Worm (Caenorhabditis elegans): ENCODE measurements around the gene B0416.5.

DNA sequence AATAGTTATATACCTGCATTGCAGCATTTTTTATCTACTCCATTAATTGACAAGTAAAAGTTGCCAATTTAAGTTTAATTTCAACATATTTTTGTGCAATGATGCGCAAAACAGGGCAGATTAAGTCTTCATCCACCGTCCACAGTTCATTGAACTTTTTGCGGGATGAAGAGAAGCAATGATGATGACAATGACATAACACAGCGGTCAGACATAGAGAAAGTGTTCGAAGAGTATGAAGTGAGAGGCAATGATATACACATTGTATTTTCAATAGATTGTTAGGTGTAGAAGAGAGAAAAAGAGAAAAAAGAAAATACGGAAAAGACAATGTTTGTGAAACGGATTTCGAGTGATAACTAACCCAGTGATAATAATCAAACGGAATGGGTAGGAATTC is 43.7 kb downstream of the B0416.5 start:
- TF ChIP-seq tra-4 (tag; optimal IDR thresholded peaks at IDR 0.05): no peak
- no peak for TF ChIP-seq hmg-4 (GFP tag; optimal IDR thresholded peaks at IDR 0.05)
- TF ChIP-seq tbx-11 (GFP tag; IDR thresholded peaks at IDR 0.05): no peak
- no peak for TF ChIP-seq ama-1 (optimal IDR thresholded peaks at IDR 0.05)
- no peak for TF ChIP-seq scrt-1 (GFP tag; IDR thresholded peaks at IDR 0.05)
- no peak for TF ChIP-seq sea-1 (GFP tag; conservative IDR thresholded peaks at IDR 0.05)
- no peak for TF ChIP-seq ceh-13 (GFP tag; optimal IDR thresholded peaks at IDR 0.05)
- no peak for TF ChIP-seq ceh-36 (tag; optimal IDR thresholded peaks at IDR 0.05)
- TF ChIP-seq B0310.2 (tag; optimal IDR thresholded peaks at IDR 0.05): no peak
- no peak for TF ChIP-seq tbx-37 (GFP tag; conservative IDR thresholded peaks at IDR 0.05)
- no peak for TF ChIP-seq pes-1 (GFP tag; IDR thresholded peaks at IDR 0.05)
- TF ChIP-seq F13C5.2 (tag; optimal IDR thresholded peaks at IDR 0.05): no peak
